Fruit fly (Drosophila melanogaster): ENCODE results near the gene CG5849.

dm6 chr3R:21719934-21720431 is 19.9 kb upstream of the CG5849 start:
- TF ChIP-seq cic (GFP tag; optimal IDR thresholded peaks at IDR 0.05) (no peak), ovo (GFP tag; optimal IDR thresholded peaks at IDR 0.05) (no peak)

All from whole organism, adult.